Worm (Caenorhabditis elegans) whole organism, young adult: ENCODE results near the gene strd-1.
A peak's percentile ranks its signal among the peaks of the same experiment; 100 is the strongest.

Source experiments
- C17E4.6 ChIP-seq: fragments of 200-800 bp; sonication (Bioruptor generic); IDR thresholded peaks from 2 replicates; pipeline ENCODE4 v1.3.6; 2022; ENCODE audit warnings: missing genetic modification reagents, missing genetic modification characterization, missing compliant biosample characterization
- D2030.7 ChIP-seq: fragments of 200-800 bp; sonication (Bioruptor generic); IDR thresholded peaks from 2 replicates; pipeline ENCODE4 v1.3.6; 2022; ENCODE audit warnings: missing genetic modification reagents, missing genetic modification characterization, missing compliant biosample characterization
- F22D6.2 ChIP-seq: sonication (generic microtip); optimal IDR thresholded peaks from 2 replicates; lab custom pipeline; 2016; ENCODE audit warnings: mild to moderate bottlenecking, missing genetic modification characterization, missing compliant biosample characterization
- F33H1.4 ChIP-seq: fragments of 200-800 bp; sonication (Bioruptor generic); IDR thresholded peaks from 2 replicates; pipeline ENCODE4 v1.3.6; 2022; ENCODE audit warnings: missing genetic modification reagents, missing genetic modification characterization, missing compliant biosample characterization
- F37B4.10 ChIP-seq: fragments of 200-800 bp; sonication (Bioruptor generic); IDR thresholded peaks from 2 replicates; pipeline ENCODE4 v1.3.6; 2022; ENCODE audit warnings: missing genetic modification characterization, missing compliant biosample characterization
- F57A8.1 ChIP-seq: fragments of 200-800 bp; sonication (Bioruptor generic); optimal IDR thresholded peaks from 2 replicates; lab custom pipeline; 2018; ENCODE audit warnings: mild to moderate bottlenecking, missing genetic modification characterization, moderate library complexity, missing compliant biosample characterization
- T07F8.4 ChIP-seq: sonication (generic microtip); optimal IDR thresholded peaks from 2 replicates; lab custom pipeline; 2016; ENCODE audit warnings: mild to moderate bottlenecking, missing genetic modification characterization, moderate library complexity, missing compliant biosample characterization
- akir-1 ChIP-seq: fragments of 200-800 bp; sonication (Bioruptor generic); optimal IDR thresholded peaks from 2 replicates; lab custom pipeline; 2018; ENCODE audit warnings: mild to moderate bottlenecking, missing genetic modification characterization, moderate library complexity, missing compliant biosample characterization
- ama-1 ChIP-seq, 3 experiments: fragments of 150-350 bp in 1 of 3; sonication (generic microtip) in 2 of 3; optimal IDR thresholded peaks; 2 replicates each; lab custom pipeline; 2014 to 2018; ENCODE audit warnings: missing biosample characterization in 2 of 3, missing genetic modification characterization in 2 of 3, missing genetic modification reagents in 2 of 3
- ccch-3 ChIP-seq: fragments of 200-800 bp; sonication (Bioruptor generic); optimal IDR thresholded peaks from 2 replicates; lab custom pipeline; 2018; ENCODE audit warnings: mild to moderate bottlenecking, missing genetic modification characterization, missing compliant biosample characterization
- ceh-79 ChIP-seq: sonication (generic microtip); optimal IDR thresholded peaks from 2 replicates; lab custom pipeline; 2017; ENCODE audit warnings: mild to moderate bottlenecking, missing genetic modification characterization, missing compliant biosample characterization
- lin-40 ChIP-seq: sonication (generic microtip); optimal IDR thresholded peaks from 2 replicates; lab custom pipeline; 2016; ENCODE audit warnings: missing genetic modification characterization, mild to moderate bottlenecking, missing compliant biosample characterization, missing genotype, missing genetic modification reagents
- lir-1 ChIP-seq: fragments of 200-800 bp; sonication (Bioruptor generic); conservative IDR thresholded peaks from 2 replicates; pipeline ENCODE4 v1.3.6; 2022; ENCODE audit warnings: missing genetic modification reagents, missing genetic modification characterization, missing compliant biosample characterization
- madf-8 ChIP-seq: fragments of 200-800 bp; sonication (Bioruptor generic); conservative IDR thresholded peaks from 2 replicates; pipeline ENCODE4 v1.3.6; 2022; ENCODE audit warnings: missing genetic modification reagents, missing genetic modification characterization, missing compliant biosample characterization
- mel-28 ChIP-seq: sonication (generic microtip); optimal IDR thresholded peaks from 2 replicates; lab custom pipeline; 2016; ENCODE audit warnings: borderline replicate concordance, mild to moderate bottlenecking, missing genetic modification characterization, missing compliant biosample characterization
- mxl-1 ChIP-seq: sonication (generic microtip); optimal IDR thresholded peaks from 2 replicates; lab custom pipeline; 2016; ENCODE audit warnings: missing genetic modification characterization, missing compliant biosample characterization
- nfya-1 ChIP-seq: sonication (generic microtip); optimal IDR thresholded peaks from 2 replicates; lab custom pipeline; 2017; ENCODE audit warnings: antibody characterized with exemption, missing compliant biosample characterization, missing genetic modification characterization, borderline replicate concordance; ENCODE audit not compliant: insufficient read depth
- rcor-1 ChIP-seq: fragments of 200-800 bp; sonication (Bioruptor generic); IDR thresholded peaks from 2 replicates; pipeline ENCODE4 v1.3.6; 2022; ENCODE audit warnings: missing genetic modification reagents, missing genetic modification characterization, missing compliant biosample characterization
- rpc-1 ChIP-seq, 2 experiments: fragments of 150-350 bp in 1 of 2; sonication (generic microtip) in 1 of 2; optimal IDR thresholded peaks; 2 replicates each; lab custom pipeline; 2014 to 2018; ENCODE audit warnings: missing biosample characterization in 1 of 2, missing genetic modification characterization in 1 of 2, missing genetic modification reagents in 1 of 2, missing genotype in 1 of 2
- sdz-38 ChIP-seq: sonication (generic microtip); optimal IDR thresholded peaks from 2 replicates; lab custom pipeline; 2016; ENCODE audit warnings: missing genotype, missing genetic modification characterization, missing compliant biosample characterization
- sea-2 ChIP-seq: fragments of 200-800 bp; sonication (Bioruptor generic); IDR thresholded peaks from 2 replicates; pipeline ENCODE4 v1.3.6; 2022; ENCODE audit warnings: missing genetic modification characterization, missing compliant biosample characterization
- sptf-2 ChIP-seq: fragments of 200-800 bp; sonication (Bioruptor generic); optimal IDR thresholded peaks from 2 replicates; lab custom pipeline; 2018; ENCODE audit warnings: mild to moderate bottlenecking, missing genetic modification characterization, missing compliant biosample characterization
- tbp1 ChIP-seq: fragments of 200-800 bp; sonication (Bioruptor generic); optimal IDR thresholded peaks from 2 replicates; lab custom pipeline; 2018; ENCODE audit warnings: mild to moderate bottlenecking, missing genetic modification characterization, missing compliant biosample characterization
- zfh-2 ChIP-seq: fragments of 200-800 bp; sonication (Bioruptor generic); conservative IDR thresholded peaks from 2 replicates; pipeline ENCODE4 v1.3.6; 2022; ENCODE audit warnings: missing genetic modification reagents, missing genetic modification characterization, missing compliant biosample characterization
- ztf-26 ChIP-seq: sonication (generic microtip); optimal IDR thresholded peaks from 2 replicates; lab custom pipeline; 2017; ENCODE audit warnings: missing genetic modification characterization, missing compliant biosample characterization

strd-1 gene

DNA sequence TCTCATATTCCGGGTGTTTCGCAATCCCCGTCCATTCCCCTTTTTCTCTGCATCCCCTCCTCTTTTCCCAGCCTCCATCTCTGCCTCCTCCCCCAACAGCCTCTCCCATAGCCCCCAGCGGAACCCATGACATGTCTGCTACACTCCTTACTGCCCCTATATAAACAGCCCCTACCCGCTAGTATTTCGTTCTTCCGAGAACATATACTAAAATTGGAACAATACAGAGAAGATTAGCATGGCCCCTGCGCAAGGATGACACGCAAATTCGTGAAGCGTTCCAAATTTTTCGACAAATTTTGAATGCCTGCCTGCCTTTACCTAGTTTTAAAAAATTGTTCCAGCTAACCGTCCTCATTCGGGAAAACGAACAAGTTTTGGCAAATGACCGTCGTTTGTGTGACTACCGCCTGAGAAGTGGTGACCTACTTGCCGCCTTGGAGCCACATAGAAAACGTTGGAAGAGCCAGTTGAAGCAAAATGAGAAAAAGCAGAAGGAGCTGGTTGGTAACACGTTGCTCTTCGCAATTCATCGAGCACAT lies 42.3 kb downstream of the strd-1 start (continued):
- TF ChIP-seq sea-2 = peak; percentile 94
- no peak for TF ChIP-seq nfya-1 (tag; lab: Kevin White, UChicago)
- TF ChIP-seq C17E4.6 = peak; percentile 91

DNA sequence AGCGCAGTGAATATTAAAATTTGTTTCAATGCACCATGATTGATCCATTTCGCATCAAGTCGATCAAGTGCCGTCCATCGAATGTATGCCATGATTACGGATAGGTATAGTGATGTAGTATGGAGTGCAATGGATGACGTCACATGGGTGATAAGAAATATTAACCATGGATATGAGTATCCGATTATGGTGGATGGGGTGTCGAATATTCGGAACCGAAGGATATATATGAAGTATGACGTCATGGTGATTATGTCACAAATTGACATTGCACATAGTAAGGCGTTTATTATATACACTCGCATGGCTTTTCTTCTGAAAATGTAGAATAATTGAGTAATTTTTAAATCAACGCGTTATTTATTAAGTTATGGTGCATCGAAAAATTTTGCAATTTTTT lies 46.8 kb downstream of the strd-1 start:
- no peak for TF ChIP-seq F37B4.10 (GFP tag; lab: Robert Waterston, UW)
- no peak for TF ChIP-seq T07F8.4 (tag; lab: Kevin White, UChicago)
- TF ChIP-seq rcor-1 (GFP tag; lab: Robert Waterston, UW) = no peak
- TF ChIP-seq sdz-38 (tag; lab: Kevin White, UChicago) = no peak
- TF ChIP-seq F57A8.1 = no peak
- no peak for TF ChIP-seq F33H1.4
- no peak for TF ChIP-seq ama-1 (optimal IDR thresholded peaks at IDR 0.05; lab: Kevin White, UChicago)
- no peak for TF ChIP-seq ama-1 (GFP tag; optimal IDR thresholded peaks at IDR 0.05; lab: Kevin White, UChicago)
- no peak for TF ChIP-seq lin-40 (tag; lab: Kevin White, UChicago)
- TF ChIP-seq ceh-79 (tag; lab: Kevin White, UChicago) = no peak

DNA sequence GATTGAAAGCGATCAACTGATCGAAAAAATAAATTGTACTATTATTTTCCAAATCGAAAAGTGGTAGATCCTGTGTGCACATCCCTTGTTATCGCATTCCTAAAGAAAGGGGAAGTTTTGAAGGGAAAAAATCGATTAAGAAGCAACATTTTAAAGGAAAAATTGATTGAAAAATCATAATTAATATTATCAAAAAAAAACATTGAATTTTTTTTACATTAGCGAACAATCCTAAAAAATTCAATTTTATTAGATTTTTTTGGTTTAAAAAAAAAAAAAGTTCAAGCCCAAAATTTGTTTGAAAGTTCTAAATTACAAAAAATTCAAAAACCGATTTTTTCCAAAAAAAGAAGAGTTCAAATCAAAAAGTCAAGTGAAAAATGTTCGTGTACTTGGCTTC lies 47.9 kb downstream of the strd-1 start, which contains the start of gene dmsr-5:
TSS of gene dmsr-5 (minus strand) at position 101 of the 400 bp plus-strand sequence.
- TF ChIP-seq ccch-3 (no peak), F57A8.1 (no peak), tbp1 (GFP tag; lab: Kevin White, UChicago) (no peak), rcor-1 (GFP tag; lab: Robert Waterston, UW) (no peak), lir-1 (GFP tag; lab: Robert Waterston, UW) (no peak), akir-1 (GFP tag; lab: Kevin White, UChicago) (no peak), madf-8 (GFP tag; lab: Robert Waterston, UW) (no peak), zfh-2 (GFP tag; lab: Robert Waterston, UW) (no peak), sptf-2 (GFP tag; lab: Kevin White, UChicago) (no peak), F22D6.2 (tag; lab: Kevin White, UChicago) (no peak), mxl-1 (tag; lab: Kevin White, UChicago) (no peak), ztf-26 (tag; lab: Kevin White, UChicago) (no peak), D2030.7 (GFP tag; lab: Robert Waterston, UW) (no peak), rpc-1 (optimal IDR thresholded peaks at IDR 0.05; lab: Kevin White, UChicago) (no peak), rpc-1 (tag; optimal IDR thresholded peaks at IDR 0.05; lab: Kevin White, UChicago) (no peak), mel-28 (no peak)
